Worm (Caenorhabditis elegans) whole organism, young adult: ENCODE results near the gene F09G2.8.

Experiments used
- D2030.7 ChIP-seq: fragments of 200-800 bp; sonication (Bioruptor generic); IDR thresholded peaks from 2 replicates; pipeline ENCODE4 v1.3.6; 2022; ENCODE audit warnings: missing genetic modification reagents, missing genetic modification characterization, missing compliant biosample characterization
- F52B5.7 ChIP-seq: sonication (generic microtip); optimal IDR thresholded peaks from 2 replicates; lab custom pipeline; 2016; ENCODE audit warnings: mild to moderate bottlenecking, missing genetic modification characterization, missing compliant biosample characterization
- F55B11.4 ChIP-seq: sonication (generic microtip); optimal IDR thresholded peaks from 2 replicates; lab custom pipeline; 2016; ENCODE audit warnings: missing compliant biosample characterization, missing genetic modification characterization, borderline replicate concordance; ENCODE audit not compliant: insufficient read depth
- T07F8.4 ChIP-seq: sonication (generic microtip); optimal IDR thresholded peaks from 2 replicates; lab custom pipeline; 2016; ENCODE audit warnings: mild to moderate bottlenecking, missing genetic modification characterization, moderate library complexity, missing compliant biosample characterization
- Y67H2A.10 ChIP-seq: fragments of 200-800 bp; sonication (Bioruptor generic); conservative IDR thresholded peaks from 2 replicates; pipeline ENCODE4 v1.3.6; 2022; ENCODE audit warnings: missing genetic modification reagents, missing genetic modification characterization, missing compliant biosample characterization
- ama-1 ChIP-seq, 3 experiments: fragments of 150-350 bp in 1 of 3; sonication (generic microtip) in 2 of 3; optimal IDR thresholded peaks; 2 replicates each; lab custom pipeline; 2014 to 2018; ENCODE audit warnings: missing biosample characterization in 2 of 3, missing genetic modification characterization in 2 of 3, missing genetic modification reagents in 2 of 3
- cebp-2 ChIP-seq: fragments of 200-800 bp; sonication (Bioruptor generic); IDR thresholded peaks from 2 replicates; pipeline ENCODE4 v1.3.6; 2022; ENCODE audit warnings: missing genetic modification characterization, missing compliant biosample characterization
- ceh-91 ChIP-seq: fragments of 200-800 bp; sonication (Bioruptor generic); IDR thresholded peaks from 2 replicates; pipeline ENCODE4 v1.3.6; 2022; ENCODE audit warnings: missing genetic modification reagents, missing genetic modification characterization, missing compliant biosample characterization
- ekl-4 ChIP-seq: fragments of 200-800 bp; sonication (Bioruptor generic); IDR thresholded peaks from 2 replicates; pipeline ENCODE4 v1.3.6; 2022; ENCODE audit warnings: missing genetic modification reagents, missing genetic modification characterization, missing compliant biosample characterization
- gei-17 ChIP-seq: fragments of 200-800 bp; sonication (Bioruptor generic); optimal IDR thresholded peaks from 2 replicates; lab custom pipeline; 2018; ENCODE audit warnings: mild to moderate bottlenecking, missing genetic modification characterization, missing compliant biosample characterization
- lin-40 ChIP-seq: sonication (generic microtip); optimal IDR thresholded peaks from 2 replicates; lab custom pipeline; 2016; ENCODE audit warnings: missing genetic modification characterization, mild to moderate bottlenecking, missing compliant biosample characterization, missing genotype, missing genetic modification reagents
- unc-62 ChIP-seq: fragments of 150-350 bp; optimal IDR thresholded peaks from 2 replicates; lab custom pipeline; 2014; ENCODE audit warnings: missing biosample characterization, missing genetic modification reagents, missing genetic modification characterization

DNA sequence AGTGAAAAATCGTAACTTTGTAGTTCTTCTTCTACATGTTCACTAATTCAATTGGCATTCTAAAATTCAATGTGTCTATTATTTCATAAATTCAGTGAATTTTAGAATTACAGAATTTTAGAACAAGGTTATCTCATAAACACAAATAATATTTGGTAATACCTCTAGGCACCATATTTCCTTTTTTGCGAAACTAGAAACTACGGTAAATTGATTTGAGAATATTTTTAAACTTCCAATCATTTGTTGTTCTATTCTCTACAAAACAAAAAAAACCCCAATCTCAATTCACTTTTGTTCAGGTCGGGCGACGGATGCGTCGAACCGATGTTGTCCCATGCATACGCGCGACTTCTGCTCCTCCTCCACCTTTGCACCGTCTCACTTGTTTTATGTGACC lies 6.5 kb upstream of the F09G2.8 start, which contains the start of gene F09G2.1:
- TF ChIP-seq Y67H2A.10 (GFP tag; lab: Robert Waterston, UW) (no peak), D2030.7 (GFP tag; lab: Robert Waterston, UW) (no peak), F55B11.4 (tag; lab: Kevin White, UChicago) (no peak), F52B5.7 (no peak), T07F8.4 (no peak), ama-1 (optimal IDR thresholded peaks at IDR 0.05; lab: Kevin White, UChicago) (no peak), ama-1 (GFP tag; optimal IDR thresholded peaks at IDR 0.05; lab: Kevin White, UChicago) (no peak), cebp-2 (GFP tag; lab: Robert Waterston, UW) (no peak), ceh-91 (GFP tag; lab: Robert Waterston, UW) (no peak), ekl-4 (GFP tag; lab: Robert Waterston, UW) (no peak), gei-17 (GFP tag; lab: Kevin White, UChicago) (no peak), unc-62 (no peak), lin-40 (tag; lab: Kevin White, UChicago) (no peak)
